Fruit fly (Drosophila melanogaster): Measurements from ENCODE around the gene side.

The side gene

dm6 chr3R:27426702-27427101 is 10.6 kb downstream of the side start (continued):
- TF ChIP-seq abd-A (tag; optimal IDR thresholded peaks at IDR 0.05) (no peak), Oli (tag; optimal IDR thresholded peaks at IDR 0.05) (peak; percentile 65), Pdp1 (GFP tag; optimal IDR thresholded peaks at IDR 0.05) (no peak), cg (GFP tag; optimal IDR thresholded peaks at IDR 0.05) (no peak), slbo (GFP tag; IDR thresholded peaks at IDR 0.05) (0 out of 2 replicates have a peak, but pooled peaks have one; percentile 5), MESR4 (GFP tag; optimal IDR thresholded peaks at IDR 0.05) (no peak), CG1792 (GFP tag; optimal IDR thresholded peaks at IDR 0.05) (no peak), shn (GFP tag; optimal IDR thresholded peaks at IDR 0.05) (no peak), hkb (optimal IDR thresholded peaks at IDR 0.05) (no peak), hkb (GFP tag; IDR thresholded peaks at IDR 0.05) (0 out of 2 replicates have a peak, but pooled peaks have one; percentile 22), Spps (tag; optimal IDR thresholded peaks at IDR 0.05) (no peak), CG10147 (GFP tag; optimal IDR thresholded peaks at IDR 0.05) (peak; percentile 9), CG9437 (GFP tag; optimal IDR thresholded peaks at IDR 0.05) (peak; percentile 4), eve (GFP tag; optimal IDR thresholded peaks at IDR 0.05) (peak in 1 of 2 experiments; percentile 61), Bdp1 (GFP tag; optimal IDR thresholded peaks at IDR 0.05) (no peak), phol (tag; optimal IDR thresholded peaks at IDR 0.05) (peak; percentile 23), CG30403 (GFP tag; optimal IDR thresholded peaks at IDR 0.05) (peak; percentile 13), CG13123 (GFP tag; optimal IDR thresholded peaks at IDR 0.05) (no peak), CG2712 (tag; optimal IDR thresholded peaks at IDR 0.05) (peak; percentile 57), CG12659 (GFP tag; optimal IDR thresholded peaks at IDR 0.05) (peak; percentile 11), CG8924 (tag; optimal IDR thresholded peaks at IDR 0.05) (peak; percentile 51), CG10366 (GFP tag; IDR thresholded peaks at IDR 0.05) (no peak), crp (GFP tag; optimal IDR thresholded peaks at IDR 0.05) (no peak), Stat92E (GFP tag; optimal IDR thresholded peaks at IDR 0.05) (no peak), NfI (GFP tag; optimal IDR thresholded peaks at IDR 0.05) (peak; percentile 24), amos (GFP tag; IDR thresholded peaks at IDR 0.05; ENCODE audit: partially characterized antibody) (no peak), zen2 (GFP tag; IDR thresholded peaks at IDR 0.05; ENCODE audit: partially characterized antibody) (no peak), CG12219 (GFP tag; optimal IDR thresholded peaks at IDR 0.05) (peak; percentile 61), CG17359 (tag; optimal IDR thresholded peaks at IDR 0.05) (no peak), Drgx (GFP tag; IDR thresholded peaks at IDR 0.05) (no peak), CG8089 (GFP tag; optimal IDR thresholded peaks at IDR 0.05) (no peak), cwo (GFP tag; optimal IDR thresholded peaks at IDR 0.05) (peak; percentile 3), Xbp1 (GFP tag; optimal IDR thresholded peaks at IDR 0.05) (peak; percentile 42), unpg (GFP tag; optimal IDR thresholded peaks at IDR 0.05) (peak; percentile 37), prd (optimal IDR thresholded peaks at IDR 0.05) (no peak), prd (GFP tag; IDR thresholded peaks at IDR 0.05) (no peak; the same call in 2 of the 3 replicates), z (GFP tag; IDR thresholded peaks at IDR 0.05) (no peak), CG12071 (GFP tag; optimal IDR thresholded peaks at IDR 0.05) (no peak), Oaz (GFP tag; IDR thresholded peaks at IDR 0.05) (no peak), bigmax (GFP tag; optimal IDR thresholded peaks at IDR 0.05) (no peak), CG16815 (GFP tag; optimal IDR thresholded peaks at IDR 0.05) (no peak), Rfx (GFP tag; IDR thresholded peaks at IDR 0.05) (no peak), CG9932 (GFP tag; IDR thresholded peaks at IDR 0.05) (0 out of 2 replicates have a peak, but pooled peaks have one; percentile 33), sens (GFP tag) (peak; percentile 74), Hsf (GFP tag; optimal IDR thresholded peaks at IDR 0.05) (peak; percentile 26), pnt (GFP tag; optimal IDR thresholded peaks at IDR 0.05) (no peak), CG11456 (GFP tag; IDR thresholded peaks at IDR 0.05) (no peak), CG18262 (tag; optimal IDR thresholded peaks at IDR 0.05) (peak; percentile 50), zfh1 (GFP tag; IDR thresholded peaks at IDR 0.05) (no peak), CG4424 (GFP tag; optimal IDR thresholded peaks at IDR 0.05) (peak; percentile 4), lilli (GFP tag; optimal IDR thresholded peaks at IDR 0.05) (peak; percentile 16)
